Worm (Caenorhabditis elegans): ENCODE measurements around the gene lim-4.

The lim-4 gene

DNA sequence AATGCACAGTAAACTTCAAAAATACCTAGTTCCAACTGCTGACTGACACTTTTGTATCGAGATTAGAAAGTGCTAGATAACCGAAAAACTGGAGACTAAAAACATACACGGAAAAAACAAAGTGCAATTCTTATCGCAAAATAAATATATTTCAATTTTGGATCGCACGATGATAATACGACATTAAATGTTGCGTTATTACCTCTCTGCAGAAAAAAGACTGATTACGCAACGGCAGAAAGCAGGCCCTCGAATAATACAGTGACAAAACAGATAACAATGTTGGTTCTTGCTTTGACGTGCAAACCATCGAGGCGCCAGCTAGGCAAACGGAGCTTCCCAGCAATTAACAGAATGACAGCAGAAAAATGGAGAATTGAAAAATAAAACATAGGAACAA is 49.5 kb downstream of the lim-4 start:
- TF ChIP-seq ets-7 (tag; optimal IDR thresholded peaks at IDR 0.05) (no peak), F13C5.2 (tag; optimal IDR thresholded peaks at IDR 0.05) (no peak), hmbx-1 (tag; optimal IDR thresholded peaks at IDR 0.05) (no peak), tbx-11 (GFP tag; IDR thresholded peaks at IDR 0.05) (no peak), tbx-37 (GFP tag; conservative IDR thresholded peaks at IDR 0.05) (no peak), sea-1 (GFP tag; conservative IDR thresholded peaks at IDR 0.05) (no peak), ceh-13 (GFP tag; optimal IDR thresholded peaks at IDR 0.05) (no peak), scrt-1 (GFP tag; IDR thresholded peaks at IDR 0.05) (no peak), aly-1 (tag; optimal IDR thresholded peaks at IDR 0.05) (no peak), ceh-36 (tag; optimal IDR thresholded peaks at IDR 0.05) (no peak), ama-1 (optimal IDR thresholded peaks at IDR 0.05) (no peak), hnd-1 (tag; optimal IDR thresholded peaks at IDR 0.05) (no peak), flt-1 (GFP tag; IDR thresholded peaks at IDR 0.05) (no peak)

- no peak for TF ChIP-seq hnd-1 (tag; optimal IDR thresholded peaks at IDR 0.05)
- TF ChIP-seq B0310.2 (tag; optimal IDR thresholded peaks at IDR 0.05), result no peak
- TF ChIP-seq sea-1 (GFP tag; conservative IDR thresholded peaks at IDR 0.05), result no peak
- no peak for TF ChIP-seq scrt-1 (GFP tag; IDR thresholded peaks at IDR 0.05)
- TF ChIP-seq hmbx-1 (tag; optimal IDR thresholded peaks at IDR 0.05), result no peak
- no peak for TF ChIP-seq ama-1 (optimal IDR thresholded peaks at IDR 0.05)
- TF ChIP-seq ets-7 (tag; optimal IDR thresholded peaks at IDR 0.05), result no peak
- no peak for TF ChIP-seq flt-1 (GFP tag; IDR thresholded peaks at IDR 0.05)
- no peak for TF ChIP-seq pes-1 (GFP tag; IDR thresholded peaks at IDR 0.05)
- TF ChIP-seq hmg-4 (GFP tag; optimal IDR thresholded peaks at IDR 0.05), result no peak
- TF ChIP-seq ceh-36 (tag; optimal IDR thresholded peaks at IDR 0.05), result no peak
- TF ChIP-seq ceh-13 (GFP tag; optimal IDR thresholded peaks at IDR 0.05), result no peak
- no peak for TF ChIP-seq F13C5.2 (tag; optimal IDR thresholded peaks at IDR 0.05)
- no peak for TF ChIP-seq tra-4 (tag; optimal IDR thresholded peaks at IDR 0.05)
- TF ChIP-seq tbx-37 (GFP tag; conservative IDR thresholded peaks at IDR 0.05), result no peak
Observed at ce11 chrX:3822061-3822460, 51.3 kb downstream of the lim-4 start.

DNA sequence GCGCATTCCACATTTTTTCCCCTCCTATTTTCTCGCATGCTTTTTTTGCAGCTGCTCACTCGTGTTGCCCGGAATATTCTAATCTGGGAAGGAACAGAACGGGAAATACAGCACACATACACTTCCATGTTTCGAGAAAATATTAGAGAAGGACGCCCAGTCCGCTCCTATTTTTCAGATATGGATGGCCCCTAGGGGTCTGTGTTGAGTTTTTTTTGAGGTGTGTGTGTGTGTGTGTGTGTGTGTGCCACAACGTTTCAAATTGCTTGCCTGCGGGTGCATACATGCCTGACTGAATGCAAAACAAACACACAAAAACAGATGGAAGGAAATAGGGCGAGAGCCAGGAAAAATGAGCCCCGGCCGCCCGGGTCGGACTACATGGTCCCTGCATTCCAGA is 51.7 kb downstream of the lim-4 start:
- TF ChIP-seq tra-4 (tag; optimal IDR thresholded peaks at IDR 0.05) (no peak), scrt-1 (GFP tag; IDR thresholded peaks at IDR 0.05) (0 out of 2 replicates have a peak, but pooled peaks have one; percentile 27)

DNA sequence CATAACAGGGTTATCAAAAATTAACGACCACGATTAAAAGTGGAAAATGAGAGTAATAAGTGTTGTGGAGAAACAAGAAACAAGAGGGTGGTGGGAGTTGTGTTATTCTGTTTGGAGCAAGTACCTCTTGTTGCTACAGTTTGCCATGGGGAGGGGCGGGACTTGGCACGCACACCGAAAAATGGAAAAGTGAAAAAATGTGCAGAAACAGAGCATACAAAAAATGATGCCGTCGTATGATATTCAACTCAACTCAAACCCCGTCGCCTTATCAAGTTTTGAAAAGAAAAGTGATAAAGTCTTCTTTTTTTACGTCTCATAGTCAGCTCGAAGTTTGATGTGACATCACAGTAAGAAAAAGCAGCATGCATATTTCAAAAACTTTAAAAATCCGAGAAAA is 52.7 kb downstream of the lim-4 start:
- TF ChIP-seq hmg-4 (GFP tag; optimal IDR thresholded peaks at IDR 0.05) (no peak), B0310.2 (tag; optimal IDR thresholded peaks at IDR 0.05) (no peak), pes-1 (GFP tag; IDR thresholded peaks at IDR 0.05) (no peak), F13C5.2 (tag; optimal IDR thresholded peaks at IDR 0.05) (no peak), hmbx-1 (tag; optimal IDR thresholded peaks at IDR 0.05) (no peak), scrt-1 (GFP tag; IDR thresholded peaks at IDR 0.05) (no peak), hnd-1 (tag; optimal IDR thresholded peaks at IDR 0.05) (no peak), ceh-13 (GFP tag; optimal IDR thresholded peaks at IDR 0.05) (no peak)

DNA sequence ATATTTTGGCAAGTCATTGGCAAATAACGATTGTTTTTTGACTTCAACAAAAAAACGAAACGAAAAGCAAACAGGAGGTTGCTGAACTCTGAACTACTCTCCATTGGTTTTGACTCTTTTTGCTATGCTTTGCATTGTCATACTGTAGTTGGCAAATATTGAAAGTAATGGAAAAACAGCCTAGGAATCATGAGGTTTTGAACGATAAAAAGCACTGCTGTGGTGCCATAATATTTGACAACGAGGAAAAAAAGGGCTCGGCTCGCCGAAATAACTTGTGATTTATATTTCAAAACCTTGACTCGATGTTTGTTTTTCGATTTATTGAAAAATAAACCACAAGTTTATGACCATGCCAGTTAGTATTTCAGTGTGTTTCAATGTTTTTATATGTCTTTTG is 53.6 kb downstream of the lim-4 start:
- TF ChIP-seq hmg-4 (GFP tag; optimal IDR thresholded peaks at IDR 0.05), result no peak
- no peak for TF ChIP-seq hnd-1 (tag; optimal IDR thresholded peaks at IDR 0.05)
- no peak for TF ChIP-seq hmbx-1 (tag; optimal IDR thresholded peaks at IDR 0.05)
- no peak for TF ChIP-seq tbx-11 (GFP tag; IDR thresholded peaks at IDR 0.05)
- no peak for TF ChIP-seq pes-1 (GFP tag; IDR thresholded peaks at IDR 0.05)
- no peak for TF ChIP-seq sea-1 (GFP tag; conservative IDR thresholded peaks at IDR 0.05)
- no peak for TF ChIP-seq tbx-37 (GFP tag; conservative IDR thresholded peaks at IDR 0.05)
- no peak for TF ChIP-seq ceh-13 (GFP tag; optimal IDR thresholded peaks at IDR 0.05)
- no peak for TF ChIP-seq B0310.2 (tag; optimal IDR thresholded peaks at IDR 0.05)
- TF ChIP-seq ets-7 (tag; optimal IDR thresholded peaks at IDR 0.05), result no peak
- TF ChIP-seq ama-1 (optimal IDR thresholded peaks at IDR 0.05), result no peak
- TF ChIP-seq scrt-1 (GFP tag; IDR thresholded peaks at IDR 0.05), result no peak
- TF ChIP-seq F13C5.2 (tag; optimal IDR thresholded peaks at IDR 0.05), result no peak
- TF ChIP-seq flt-1 (GFP tag; IDR thresholded peaks at IDR 0.05), result no peak
- TF ChIP-seq ceh-36 (tag; optimal IDR thresholded peaks at IDR 0.05), result no peak
